Worm (Caenorhabditis elegans) whole organism, L4 larva: ENCODE results near the gene eif-1.A.

Experiments
- F26F4.8 ChIP-seq: fragments of 200-800 bp; sonication (Bioruptor generic); conservative IDR thresholded peaks from 2 replicates; pipeline ENCODE4 v1.3.6; 2022; ENCODE audit warnings: missing genetic modification characterization, missing compliant biosample characterization
- F49E8.2 ChIP-seq: sonication (generic microtip); optimal IDR thresholded peaks from 2 replicates; lab custom pipeline; 2016; ENCODE audit warnings: missing compliant biosample characterization, mild to moderate bottlenecking, missing genetic modification characterization, borderline replicate concordance
- Y75B8A.6 ChIP-seq: fragments of 200-800 bp; sonication (Bioruptor generic); IDR thresholded peaks from 2 replicates; pipeline ENCODE4 v1.3.6; 2022; ENCODE audit warnings: missing genetic modification reagents, missing genetic modification characterization, missing compliant biosample characterization
- aha-1 ChIP-seq: fragments of 150-350 bp; peaks from one replicate; lab custom pipeline; 2014; ENCODE audit warnings: missing biosample characterization, missing genetic modification characterization
- attf-4 ChIP-seq: sonication (generic microtip); optimal IDR thresholded peaks from 3 replicates; lab custom pipeline; 2017; ENCODE audit warnings: missing biosample characterization, missing genetic modification characterization
- ceh-62 ChIP-seq: sonication (generic microtip); optimal IDR thresholded peaks from 2 replicates; lab custom pipeline; 2017; ENCODE audit warnings: missing biosample characterization, missing genetic modification characterization
- ces-1 ChIP-seq: fragments of 150-350 bp; sonication (generic microtip); optimal IDR thresholded peaks from 4 replicates; lab custom pipeline; 2014; ENCODE audit warnings: missing biosample characterization, missing genetic modification reagents, missing genetic modification characterization
- daf-8 ChIP-seq: fragments of 200-800 bp; sonication (Bioruptor generic); IDR thresholded peaks from 2 replicates; pipeline ENCODE4 v1.3.6; 2022; ENCODE audit warnings: missing genetic modification characterization, missing compliant biosample characterization
- dmd-8 ChIP-seq: fragments of 200-800 bp; sonication (Bioruptor generic); IDR thresholded peaks from 2 replicates; pipeline ENCODE4 v1.3.6; 2022; ENCODE audit warnings: missing genetic modification characterization, missing compliant biosample characterization
- dve-1 ChIP-seq: sonication (generic microtip); optimal IDR thresholded peaks from 2 replicates; lab custom pipeline; 2017; ENCODE audit warnings: antibody characterized with exemption, mild to moderate bottlenecking, missing genetic modification characterization, missing compliant biosample characterization; ENCODE audit not compliant: insufficient read depth
- egl-43 ChIP-seq: fragments of 200-800 bp; sonication (Bioruptor generic); IDR thresholded peaks from 2 replicates; pipeline ENCODE4 v1.3.6; 2022; ENCODE audit warnings: missing genetic modification reagents, missing genetic modification characterization, missing compliant biosample characterization
- hlh-30 ChIP-seq: sonication (generic microtip); optimal IDR thresholded peaks from 2 replicates; lab custom pipeline; 2017; ENCODE audit warnings: antibody characterized with exemption, mild to moderate bottlenecking, missing genetic modification characterization, missing compliant biosample characterization; ENCODE audit not compliant: insufficient read depth
- jun-1 ChIP-seq: fragments of 150-350 bp; optimal IDR thresholded peaks from 2 replicates; lab custom pipeline; 2014; ENCODE audit warnings: missing biosample characterization, missing genetic modification reagents, missing genetic modification characterization
- lin-13 ChIP-seq: fragments of 150-350 bp; optimal IDR thresholded peaks from 2 replicates; lab custom pipeline; 2014; ENCODE audit warnings: missing biosample characterization, missing genetic modification reagents, missing genetic modification characterization
- lin-29 ChIP-seq: fragments of 200-800 bp; sonication (Bioruptor generic); IDR thresholded peaks from 2 replicates; pipeline ENCODE4 v1.3.6; 2022; ENCODE audit warnings: missing genetic modification reagents, missing genetic modification characterization, missing compliant biosample characterization
- lin-38 ChIP-seq: fragments of 200-800 bp; sonication (Bioruptor generic); IDR thresholded peaks from 2 replicates; pipeline ENCODE4 v1.3.6; 2022; ENCODE audit warnings: missing genetic modification reagents, missing genetic modification characterization, missing compliant biosample characterization
- lin-39 ChIP-seq: fragments of 150-350 bp; optimal IDR thresholded peaks from 2 replicates; lab custom pipeline; 2014; ENCODE audit warnings: missing biosample characterization, missing genetic modification reagents, missing genetic modification characterization
- lir-3 ChIP-seq: sonication (generic microtip); optimal IDR thresholded peaks from 2 replicates; lab custom pipeline; 2016; ENCODE audit warnings: mild to moderate bottlenecking, missing genetic modification characterization, missing compliant biosample characterization
- lsy-2 ChIP-seq, 2 experiments: fragments of 150-350 bp in 1 of 2; sonication (generic microtip) in 1 of 2; optimal IDR thresholded peaks; 2 replicates each; lab custom pipeline; 2014 to 2017; ENCODE audit warnings: missing biosample characterization in 2 of 2, missing genetic modification characterization in 2 of 2
- mdt-29 ChIP-seq: fragments of 200-800 bp; sonication (Bioruptor generic); IDR thresholded peaks from 2 replicates; pipeline ENCODE4 v1.3.6; 2022; ENCODE audit warnings: missing genetic modification reagents, missing genetic modification characterization, missing compliant biosample characterization
- mep-1 ChIP-seq: fragments of 150-350 bp; sonication (generic microtip); optimal IDR thresholded peaks from 3 replicates; lab custom pipeline; 2014; ENCODE audit warnings: missing biosample characterization, missing genetic modification characterization
- nhr-28 ChIP-seq: fragments of 150-350 bp; optimal IDR thresholded peaks from 2 replicates; lab custom pipeline; 2014; ENCODE audit warnings: missing biosample characterization, missing genetic modification characterization
- nhr-42 ChIP-seq: fragments of 200-800 bp; sonication (Bioruptor generic); IDR thresholded peaks from 2 replicates; pipeline ENCODE4 v1.3.6; 2022; ENCODE audit warnings: missing genetic modification characterization, missing compliant biosample characterization
- nhr-48 ChIP-seq: sonication (generic microtip); optimal IDR thresholded peaks from 2 replicates; lab custom pipeline; 2016; ENCODE audit warnings: mild to moderate bottlenecking, missing genetic modification characterization, missing compliant biosample characterization
- nhr-6 ChIP-seq: fragments of 150-350 bp; optimal IDR thresholded peaks from 2 replicates; lab custom pipeline; 2014; ENCODE audit warnings: missing biosample characterization, missing genetic modification characterization
- nhr-77 ChIP-seq: fragments of 150-350 bp; optimal IDR thresholded peaks from 2 replicates; lab custom pipeline; 2014; ENCODE audit warnings: missing biosample characterization, missing genetic modification characterization
- pha-4 ChIP-seq, 2 experiments: fragments of 150-350 bp in 1 of 2; fragments of 200-800 bp in 1 of 2; sonication (Bioruptor generic) in 1 of 2; IDR thresholded peaks in 1 of 2; optimal IDR thresholded peaks in 1 of 2; 2 replicates each; pipeline versions ENCODE4 v1.3.6 to Lab custom; 2014 to 2022; ENCODE audit warnings: missing genetic modification characterization in 2 of 2, missing genetic modification reagents in 2 of 2, missing biosample characterization in 1 of 2, missing compliant biosample characterization in 1 of 2
- saeg-2 ChIP-seq: fragments of 200-800 bp; sonication (Bioruptor generic); IDR thresholded peaks from 2 replicates; pipeline ENCODE4 v1.3.6; 2022; ENCODE audit warnings: missing genetic modification reagents, missing genetic modification characterization, missing compliant biosample characterization
- skn-1 ChIP-seq: fragments of 150-350 bp; optimal IDR thresholded peaks from 2 replicates; lab custom pipeline; 2014; ENCODE audit warnings: missing biosample characterization, missing genetic modification characterization
- snpc-1.2 ChIP-seq: fragments of 200-800 bp; sonication (Bioruptor generic); IDR thresholded peaks from 2 replicates; pipeline ENCODE4 v1.3.6; 2022; ENCODE audit warnings: missing genetic modification reagents, missing genetic modification characterization, missing compliant biosample characterization
- spr-1 ChIP-seq: sonication (generic microtip); optimal IDR thresholded peaks from 2 replicates; lab custom pipeline; 2016; ENCODE audit warnings: mild to moderate bottlenecking, missing genetic modification characterization, missing compliant biosample characterization
- unc-130 ChIP-seq: sonication (generic microtip); optimal IDR thresholded peaks from 2 replicates; lab custom pipeline; 2016; ENCODE audit warnings: missing genetic modification reagents, missing genetic modification characterization, missing compliant biosample characterization
- zfp-2 ChIP-seq: sonication (generic microtip); optimal IDR thresholded peaks from 2 replicates; lab custom pipeline; 2016; ENCODE audit warnings: mild to moderate bottlenecking, missing genetic modification characterization, missing compliant biosample characterization
- zip-2 ChIP-seq: fragments of 150-350 bp; optimal IDR thresholded peaks from 2 replicates; lab custom pipeline; 2014; ENCODE audit warnings: missing biosample characterization, missing genetic modification characterization
- ztf-11 ChIP-seq: fragments of 150-350 bp; optimal IDR thresholded peaks from 2 replicates; lab custom pipeline; 2014; ENCODE audit warnings: missing biosample characterization, missing genetic modification characterization

Gene eif-1.A

ce11 chrIV:4799114-4799513 lies 11.6 kb upstream of the eif-1.A start, which contains the start of gene eor-1 (continued):
- TF ChIP-seq egl-43 (GFP tag; lab: Robert Waterston, UW) = no peak
- no peak for TF ChIP-seq nhr-28 (tag; lab: Kevin White, UChicago)
- no peak for TF ChIP-seq attf-4
- TF ChIP-seq spr-1 = no peak
- TF ChIP-seq lin-39 (tag; lab: Kevin White, UChicago) = no peak
- no peak for TF ChIP-seq aha-1
- TF ChIP-seq dve-1 (tag; lab: Kevin White, UChicago) = peak; percentile 29
- no peak for TF ChIP-seq saeg-2 (GFP tag; lab: Robert Waterston, UW)
- no peak for TF ChIP-seq mdt-29 (GFP tag; lab: Robert Waterston, UW)
- no peak for TF ChIP-seq lin-13 (GFP tag; lab: Kevin White, UChicago)
- TF ChIP-seq lir-3 (tag; lab: Kevin White, UChicago) = no peak
- TF ChIP-seq zfp-2 (tag; lab: Kevin White, UChicago) = no peak
- peak; percentile 8 for TF ChIP-seq hlh-30
- no peak for TF ChIP-seq F26F4.8 (GFP tag; lab: Robert Waterston, UW)
- TF ChIP-seq skn-1 (tag; lab: Kevin White, UChicago) = no peak
- no peak for TF ChIP-seq snpc-1.2 (GFP tag; lab: Robert Waterston, UW)
- no peak for TF ChIP-seq daf-8 (GFP tag; lab: Robert Waterston, UW)
- TF ChIP-seq ceh-62 (tag; lab: Kevin White, UChicago) = no peak
- TF ChIP-seq lsy-2 (tag; optimal IDR thresholded peaks at IDR 0.05; lab: Kevin White, UChicago) = peak in 1 of 2 experiments; percentile 75
- no peak for TF ChIP-seq zip-2 (tag; lab: Kevin White, UChicago)
- TF ChIP-seq lin-38 = peak; percentile 93
- TF ChIP-seq nhr-48 (tag; lab: Kevin White, UChicago) = no peak
- peak; percentile 60 for TF ChIP-seq mep-1 (tag; lab: Kevin White, UChicago)
- peak; percentile 53 for TF ChIP-seq nhr-77
- no peak for TF ChIP-seq jun-1
- TF ChIP-seq ces-1 (GFP tag; lab: Kevin White, UChicago) = no peak
- TF ChIP-seq dmd-8 (GFP tag; lab: Robert Waterston, UW) = no peak
- TF ChIP-seq nhr-42 (GFP tag; lab: Robert Waterston, UW) = no peak
- TF ChIP-seq lin-29 (GFP tag; lab: Robert Waterston, UW) = no peak

ce11 chrIV:4802494-4802893 lies 8.2 kb upstream of the eif-1.A start, which contains the start of gene dpf-7:
dpf-7 (minus strand) TSS chrIV:4802594.
- no peak for TF ChIP-seq nhr-6 (tag; lab: Kevin White, UChicago)
- no peak for TF ChIP-seq F49E8.2 (tag; lab: Kevin White, UChicago)
- TF ChIP-seq lin-38 = peak; percentile 22; the same call in 1 of the 2 replicates
- no peak for TF ChIP-seq Y75B8A.6
- TF ChIP-seq lin-39 (tag; lab: Kevin White, UChicago) = no peak

ce11 chrIV:4806486-4806885 lies 4.2 kb upstream of the eif-1.A start, which contains the start of gene dpf-5:
dpf-5 (minus strand) TSS chrIV:4806586.
- TF ChIP-seq jun-1 (no peak), unc-130 (no peak)

- peak; percentile 35; the same call in 1 of the 2 replicates for TF ChIP-seq lin-38
- TF ChIP-seq aha-1 = peak; percentile 25
- TF ChIP-seq pha-4 (GFP tag; IDR thresholded peaks at IDR 0.05; lab: Robert Waterston, UW) = peak; percentile 37; the same call in 1 of the 2 replicates
- no peak for TF ChIP-seq pha-4 (tag; optimal IDR thresholded peaks at IDR 0.05; lab: Kevin White, UChicago)
- no peak for TF ChIP-seq F49E8.2 (tag; lab: Kevin White, UChicago)
- TF ChIP-seq ztf-11 (tag; lab: Kevin White, UChicago) = no peak
Observed at ce11 chrIV:4807219-4807618, 3.5 kb upstream of the eif-1.A start, which contains the start of gene H06H21.11. H06H21.11 (minus strand) TSS chrIV:4807319.
